Worm (Caenorhabditis elegans): ENCODE results near the gene fbxc-15.

fbxc-15 gene

ce11 chrII:1028602-1029001, 49.4 kb downstream of the fbxc-15 start, which contains the start of gene math-34:
Gene math-34, plus strand, starts transcription at chrII:1028972.
- TF ChIP-seq W03F9.2 (tag; optimal IDR thresholded peaks at IDR 0.05) (no peak), dao-5 (tag; optimal IDR thresholded peaks at IDR 0.05) (no peak), him-1 (tag; optimal IDR thresholded peaks at IDR 0.05) (no peak)

All from whole organism, L4/young adult.